Fruit fly (Drosophila melanogaster) whole organism, wandering third instar larva: ENCODE measurements around the gene Syp.

Experiments used
- Dfd ChIP-seq: fragments of >200 bp; optimal IDR thresholded peaks from 2 replicates; lab custom pipeline; 2017; ENCODE audit warnings: missing biosample characterization, missing genetic modification characterization
- Myc ChIP-seq: fragments of >200 bp; optimal IDR thresholded peaks from 2 replicates; lab custom pipeline; 2017
- dmrt93B ChIP-seq: fragments of 200-800 bp; sonication (Bioruptor generic); optimal IDR thresholded peaks from 2 replicates; lab custom pipeline; 2018; ENCODE audit warnings: missing biosample characterization, mild to moderate bottlenecking, missing genetic modification characterization
- jim ChIP-seq: fragments of 175-275, 200-325 bp; sonication (Bioruptor generic); optimal IDR thresholded peaks from 2 replicates; lab custom pipeline; 2016; ENCODE audit warnings: missing biosample characterization, mild to moderate bottlenecking, missing genetic modification characterization

DNA sequence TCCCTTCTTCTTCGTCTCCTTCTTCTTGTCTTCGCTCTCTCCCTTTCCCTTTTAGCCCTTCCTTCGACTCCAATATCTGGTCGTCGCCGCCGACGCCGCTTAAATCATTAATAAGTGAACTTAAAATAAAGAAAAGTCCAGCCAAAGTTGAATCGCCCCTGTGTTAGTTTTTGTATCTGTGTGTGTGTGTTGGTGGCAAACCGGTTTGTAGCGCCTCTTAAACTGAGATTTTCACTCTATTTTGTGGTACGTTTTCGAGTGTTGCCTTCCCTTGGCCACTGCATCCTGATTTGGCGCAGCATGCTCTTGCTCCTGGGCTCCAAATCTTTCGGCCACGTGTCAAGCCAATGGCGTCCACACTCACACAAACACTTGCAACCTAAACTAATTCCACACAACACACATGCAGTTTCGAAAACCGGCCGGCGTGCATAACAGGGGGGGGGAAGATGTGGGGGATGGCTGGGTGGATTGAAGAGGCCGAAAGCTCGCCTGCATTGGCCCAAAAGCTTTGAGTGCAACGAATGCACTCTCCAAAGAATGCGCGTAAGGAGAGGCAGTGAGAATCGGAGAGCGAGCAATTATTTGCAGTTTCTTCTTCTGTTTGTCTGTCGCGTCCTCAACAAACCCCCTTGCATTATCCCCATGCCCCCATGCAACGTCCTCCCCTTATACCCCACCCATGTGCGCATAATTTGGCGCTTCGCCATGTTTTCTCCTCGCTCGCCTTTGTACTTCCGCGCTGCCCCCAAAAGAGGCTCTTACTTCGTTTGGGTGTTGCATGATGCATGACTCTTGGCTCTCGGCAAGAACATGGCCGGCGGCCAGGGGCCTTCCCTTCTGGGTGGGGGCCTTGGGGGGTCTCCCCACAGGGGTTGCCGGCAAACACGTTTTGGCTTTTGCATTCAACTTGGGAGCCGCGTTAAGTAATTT, 28.2 kb downstream of the Syp start:
- TF ChIP-seq Myc (lab: Kevin White, UChicago): no peak
- TF ChIP-seq dmrt93B (GFP tag; lab: Kevin White, UChicago): no peak
- TF ChIP-seq Dfd (GFP tag; lab: Kevin White, UChicago): peak; percentile 97
- TF ChIP-seq jim (GFP tag; lab: Kevin White, UChicago): no peak
